Worm (Caenorhabditis elegans) whole organism, L4 larva: ENCODE results near the gene aman-1.

ENCODE experiments used
- egl-43 ChIP-seq: fragments of 200-800 bp; sonication (Bioruptor generic); IDR thresholded peaks from 2 replicates; pipeline ENCODE4 v1.3.6; 2022; ENCODE audit warnings: missing genetic modification reagents, missing genetic modification characterization, missing compliant biosample characterization
- lin-1 ChIP-seq: fragments of 200-800 bp; sonication (Bioruptor generic); IDR thresholded peaks from 2 replicates; pipeline ENCODE4 v1.3.6; 2022; ENCODE audit warnings: missing genetic modification reagents, missing genetic modification characterization, missing compliant biosample characterization
- lir-3 ChIP-seq: sonication (generic microtip); optimal IDR thresholded peaks from 2 replicates; lab custom pipeline; 2016; ENCODE audit warnings: mild to moderate bottlenecking, missing genetic modification characterization, missing compliant biosample characterization
- mxl-2 ChIP-seq: fragments of 200-800 bp; sonication (Bioruptor generic); conservative IDR thresholded peaks from 2 replicates; pipeline ENCODE4 v1.3.6; 2022; ENCODE audit warnings: missing genetic modification reagents, missing genetic modification characterization, missing compliant biosample characterization
- nhr-28 ChIP-seq: fragments of 150-350 bp; optimal IDR thresholded peaks from 2 replicates; lab custom pipeline; 2014; ENCODE audit warnings: missing biosample characterization, missing genetic modification characterization
- nhr-6 ChIP-seq: fragments of 150-350 bp; optimal IDR thresholded peaks from 2 replicates; lab custom pipeline; 2014; ENCODE audit warnings: missing biosample characterization, missing genetic modification characterization
- nhr-77 ChIP-seq: fragments of 150-350 bp; optimal IDR thresholded peaks from 2 replicates; lab custom pipeline; 2014; ENCODE audit warnings: missing biosample characterization, missing genetic modification characterization
- snpc-4 ChIP-seq: fragments of 150-350 bp; optimal IDR thresholded peaks from 2 replicates; lab custom pipeline; 2014; ENCODE audit warnings: missing biosample characterization, missing genetic modification characterization
- zip-11 ChIP-seq: fragments of 200-800 bp; sonication (Bioruptor generic); IDR thresholded peaks from 2 replicates; pipeline ENCODE4 v1.3.6; 2022; ENCODE audit warnings: missing genetic modification characterization, missing compliant biosample characterization

DNA sequence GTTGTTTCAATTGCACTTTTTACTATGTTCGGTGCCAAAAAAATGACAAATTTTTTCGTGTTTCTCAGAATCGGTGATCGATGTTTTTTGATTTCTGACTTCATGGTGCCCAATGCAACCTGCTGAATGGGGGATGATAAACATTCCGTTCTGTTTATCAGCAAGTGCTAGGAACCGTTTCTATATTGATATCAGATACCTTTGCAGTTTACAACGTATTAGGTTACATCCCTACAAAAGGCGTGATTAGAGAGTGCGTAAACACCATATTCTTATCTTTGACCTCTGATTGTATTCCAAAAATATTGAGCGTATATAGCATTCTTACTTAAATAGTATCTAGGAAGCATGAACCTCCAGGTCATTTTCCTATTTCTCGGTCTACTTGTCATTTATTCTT is at the start of gene aman-1:
- TF ChIP-seq zip-11 (GFP tag; lab: Robert Waterston, UW) (no peak), nhr-77 (no peak), nhr-28 (tag; lab: Kevin White, UChicago) (no peak), lin-1 (GFP tag; lab: Robert Waterston, UW) (no peak), egl-43 (GFP tag; lab: Robert Waterston, UW) (no peak), nhr-6 (no peak), snpc-4 (tag; lab: Kevin White, UChicago) (no peak), lir-3 (tag; lab: Kevin White, UChicago) (no peak), mxl-2 (GFP tag; lab: Robert Waterston, UW) (no peak)
